Worm (Caenorhabditis elegans): Measurements from ENCODE around the gene fbxa-48.

The fbxa-48 gene

ce11 chrIII:2227407-2227806, 44.6 kb downstream of the fbxa-48 start, which contains the start of gene fbxa-62:
Gene fbxa-62, plus strand, starts transcription at chrIII:2227707.
- no peak for TF ChIP-seq nhr-23 (tag; optimal IDR thresholded peaks at IDR 0.05)
- TF ChIP-seq lin-39 (tag; optimal IDR thresholded peaks at IDR 0.05) = no peak
- no peak for TF ChIP-seq ztf-11 (tag; optimal IDR thresholded peaks at IDR 0.05)
- no peak for TF ChIP-seq F13H6.1 (tag; optimal IDR thresholded peaks at IDR 0.05)
- no peak for TF ChIP-seq unc-62 (GFP tag; optimal IDR thresholded peaks at IDR 0.05)
- TF ChIP-seq ama-1 (optimal IDR thresholded peaks at IDR 0.05) = no peak
- no peak for TF ChIP-seq blmp-1 (tag; optimal IDR thresholded peaks at IDR 0.05; ENCODE audit: insufficient read depth)
- no peak for TF ChIP-seq lin-13 (GFP tag; optimal IDR thresholded peaks at IDR 0.05)
- TF ChIP-seq lsy-2 (tag; optimal IDR thresholded peaks at IDR 0.05) = no peak
- TF ChIP-seq ZK546.5 (tag; optimal IDR thresholded peaks at IDR 0.05) = no peak
- TF ChIP-seq sma-9 (GFP tag; optimal IDR thresholded peaks at IDR 0.05) = no peak
- TF ChIP-seq sma-9 (tag; optimal IDR thresholded peaks at IDR 0.05) = no peak
- TF ChIP-seq nhr-129 (tag; optimal IDR thresholded peaks at IDR 0.05) = no peak
- TF ChIP-seq nhr-10 (tag; optimal IDR thresholded peaks at IDR 0.05) = no peak
- TF ChIP-seq skn-1 (tag; optimal IDR thresholded peaks at IDR 0.05) = no peak
- TF ChIP-seq egl-27 (tag; optimal IDR thresholded peaks at IDR 0.05) = no peak
- no peak for TF ChIP-seq nhr-25 (tag; optimal IDR thresholded peaks at IDR 0.05)
- no peak for TF ChIP-seq crh-2 (tag; optimal IDR thresholded peaks at IDR 0.05)
- no peak for TF ChIP-seq peb-1 (tag; optimal IDR thresholded peaks at IDR 0.05)

DNA sequence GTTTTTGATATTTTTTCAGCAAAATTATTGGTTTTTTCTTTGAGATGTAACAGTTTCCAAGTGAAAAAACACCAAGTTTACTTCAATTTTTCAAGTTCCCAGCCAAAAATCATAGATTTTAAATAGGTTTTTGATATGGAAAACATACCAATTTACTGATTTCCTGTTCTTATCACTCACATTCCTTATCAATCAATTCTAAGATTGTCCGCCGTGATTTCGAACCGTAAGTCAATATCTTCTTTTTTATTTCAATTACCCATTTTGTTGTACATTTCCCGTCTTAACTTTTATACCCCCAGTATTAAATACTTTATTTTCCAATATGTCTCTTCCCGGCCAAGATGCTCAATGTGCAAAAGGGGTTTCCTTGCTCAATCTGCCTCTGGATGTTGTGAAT, 47.5 kb downstream of the fbxa-48 start, which contains the start of gene fbxa-38:
Gene fbxa-38 (plus strand): TSS at position 195 of the 400 bp plus-strand sequence.
- TF ChIP-seq nhr-6 (tag; optimal IDR thresholded peaks at IDR 0.05) (no peak), fos-1 (tag; optimal IDR thresholded peaks at IDR 0.05) (peak; percentile 18), elt-3 (tag; optimal IDR thresholded peaks at IDR 0.05) (no peak), sma-9 (GFP tag; optimal IDR thresholded peaks at IDR 0.05) (no peak), sma-9 (tag; optimal IDR thresholded peaks at IDR 0.05) (no peak), unc-39 (tag; optimal IDR thresholded peaks at IDR 0.05) (no peak), alr-1 (tag; optimal IDR thresholded peaks at IDR 0.05) (no peak)

- TF ChIP-seq ZK546.5 (tag; optimal IDR thresholded peaks at IDR 0.05) = no peak
- no peak for TF ChIP-seq ceh-16 (tag; optimal IDR thresholded peaks at IDR 0.05)
- no peak for TF ChIP-seq mbf-1 (tag; optimal IDR thresholded peaks at IDR 0.05)
- no peak for TF ChIP-seq egl-27 (tag; optimal IDR thresholded peaks at IDR 0.05)
- TF ChIP-seq nhr-77 (tag; optimal IDR thresholded peaks at IDR 0.05) = no peak
- no peak for TF ChIP-seq lin-39 (tag; optimal IDR thresholded peaks at IDR 0.05)
- no peak for TF ChIP-seq unc-39 (tag; optimal IDR thresholded peaks at IDR 0.05)
- TF ChIP-seq crh-2 (tag; optimal IDR thresholded peaks at IDR 0.05) = no peak
- TF ChIP-seq elt-1 (tag; optimal IDR thresholded peaks at IDR 0.05) = no peak
- no peak for TF ChIP-seq Y55F3AM.14 (GFP tag; optimal IDR thresholded peaks at IDR 0.05)
- TF ChIP-seq R02D3.7 (tag; optimal IDR thresholded peaks at IDR 0.05) = no peak
- no peak for TF ChIP-seq sma-3 (GFP tag; optimal IDR thresholded peaks at IDR 0.05)
- no peak for TF ChIP-seq nhr-10 (tag; optimal IDR thresholded peaks at IDR 0.05)
- no peak for TF ChIP-seq nhr-129 (tag; optimal IDR thresholded peaks at IDR 0.05)
- TF ChIP-seq nhr-25 (tag; optimal IDR thresholded peaks at IDR 0.05) = no peak
- TF ChIP-seq gmeb-1 (tag; optimal IDR thresholded peaks at IDR 0.05) = no peak
- TF ChIP-seq lsy-2 (tag; optimal IDR thresholded peaks at IDR 0.05) = no peak
Measured at ce11 chrIII:2223932-2224331, 48.0 kb downstream of the fbxa-48 start, which contains the start of gene srd-65. Gene srd-65, minus strand, starts transcription at chrIII:2224032.

ce11 chrIII:2219408-2219807, 52.6 kb downstream of the fbxa-48 start, which contains the start of gene fbxa-12:
Gene fbxa-12, plus strand, starts transcription at chrIII:2219708.
- TF ChIP-seq fos-1 (tag; optimal IDR thresholded peaks at IDR 0.05) (no peak), mab-5 (tag; optimal IDR thresholded peaks at IDR 0.05) (no peak)

Data from whole organism, L2 larva.